Worm (Caenorhabditis elegans) whole organism, L4 larva: ENCODE measurements around the gene Y73C8C.12.

Source experiments
- F10B5.3 ChIP-seq: sonication (generic microtip); optimal IDR thresholded peaks from 2 replicates; lab custom pipeline; 2016; ENCODE audit warnings: mild to moderate bottlenecking, missing genetic modification characterization, missing compliant biosample characterization
- aly-2 ChIP-seq: sonication (generic microtip); optimal IDR thresholded peaks from 2 replicates; lab custom pipeline; 2018; ENCODE audit warnings: missing biosample characterization, missing genetic modification characterization
- dpl-1 ChIP-seq: fragments of 150-350 bp; optimal IDR thresholded peaks from 2 replicates; lab custom pipeline; 2014; ENCODE audit warnings: missing biosample characterization, missing genetic modification reagents, missing genetic modification characterization
- fkh-10 ChIP-seq: fragments of 150-350 bp; optimal IDR thresholded peaks from 2 replicates; lab custom pipeline; 2014; ENCODE audit warnings: missing biosample characterization, missing genetic modification reagents, missing genetic modification characterization
- hmg-1.1 ChIP-seq: fragments of 200-800 bp; sonication (Bioruptor generic); IDR thresholded peaks from 2 replicates; pipeline ENCODE4 v1.3.6; 2022; ENCODE audit warnings: missing genetic modification reagents, missing genetic modification characterization, missing compliant biosample characterization
- lin-38 ChIP-seq: fragments of 200-800 bp; sonication (Bioruptor generic); IDR thresholded peaks from 2 replicates; pipeline ENCODE4 v1.3.6; 2022; ENCODE audit warnings: missing genetic modification reagents, missing genetic modification characterization, missing compliant biosample characterization
- lsy-2 ChIP-seq, 2 experiments: fragments of 150-350 bp in 1 of 2; sonication (generic microtip) in 1 of 2; optimal IDR thresholded peaks; 2 replicates each; lab custom pipeline; 2014 to 2017; ENCODE audit warnings: missing biosample characterization in 2 of 2, missing genetic modification characterization in 2 of 2
- nhr-11 ChIP-seq: fragments of 150-350 bp; optimal IDR thresholded peaks from 2 replicates; lab custom pipeline; 2014; ENCODE audit warnings: missing biosample characterization, missing genetic modification characterization
- nhr-76 ChIP-seq: fragments of 150-350 bp; optimal IDR thresholded peaks from 2 replicates; lab custom pipeline; 2014; ENCODE audit warnings: missing biosample characterization, missing genetic modification characterization
- rbr-2 ChIP-seq: sonication (generic microtip); optimal IDR thresholded peaks from 2 replicates; lab custom pipeline; 2016; ENCODE audit warnings: missing genotype, missing genetic modification characterization, missing compliant biosample characterization
- set-16 ChIP-seq: fragments of 200-800 bp; sonication (Bioruptor generic); IDR thresholded peaks from 2 replicates; pipeline ENCODE4 v1.3.6; 2022; ENCODE audit warnings: missing genetic modification reagents, missing genetic modification characterization, missing compliant biosample characterization
- unc-62 ChIP-seq, 3 experiments: fragments of 150-350 bp in 1 of 3; sonication (generic microtip); optimal IDR thresholded peaks in 2 of 3; peaks in 1 of 3; 1 replicate in 1 of 3; 2 replicates in 2 of 3; lab custom pipeline; 2014 to 2017; ENCODE audit warnings: missing biosample characterization in 3 of 3, missing genetic modification characterization in 3 of 3, missing genetic modification reagents in 3 of 3, missing genotype in 1 of 3
- ztf-7 ChIP-seq: fragments of 150-350 bp; optimal IDR thresholded peaks from 2 replicates; lab custom pipeline; 2014; ENCODE audit warnings: missing biosample characterization, missing genetic modification characterization

ce11 chrV:3127670-3128069 is 2.7 kb downstream of the Y73C8C.12 start, which contains the start of gene Y73C8C.10:
- TF ChIP-seq rbr-2 (tag; lab: Kevin White, UChicago) (no peak), fkh-10 (GFP tag; lab: Kevin White, UChicago) (no peak), lsy-2 (tag; optimal IDR thresholded peaks at IDR 0.05; lab: Kevin White, UChicago) (no peak), dpl-1 (GFP tag; lab: Kevin White, UChicago) (no peak), unc-62 (GFP tag; optimal IDR thresholded peaks at IDR 0.05 in 1 of 2; lab: Kevin White, UChicago) (no peak), unc-62 (tag; optimal IDR thresholded peaks at IDR 0.05; lab: Kevin White, UChicago) (no peak), set-16 (GFP tag; lab: Robert Waterston, UW) (no peak), aly-2 (tag; lab: Kevin White, UChicago) (no peak), F10B5.3 (tag; lab: Kevin White, UChicago) (no peak), hmg-1.1 (no peak), ztf-7 (no peak), lin-38 (no peak), nhr-11 (tag; lab: Kevin White, UChicago) (no peak), nhr-76 (tag; lab: Kevin White, UChicago) (no peak)
